Worm (Caenorhabditis elegans) whole organism, L4 larva: ENCODE measurements around the gene D1025.10.
"Not testable (repeated sequence)": the region's sequence is repeated elsewhere in the genome, so short reads cannot be mapped to it uniquely, and the experiment has no call there.

ENCODE experiments used
- D1046.2 ChIP-seq: fragments of 200-800 bp; sonication (Bioruptor generic); IDR thresholded peaks from 2 replicates; pipeline ENCODE4 v1.3.6; 2022; ENCODE audit warnings: missing genetic modification characterization, missing compliant biosample characterization
- F26F4.8 ChIP-seq: fragments of 200-800 bp; sonication (Bioruptor generic); conservative IDR thresholded peaks from 2 replicates; pipeline ENCODE4 v1.3.6; 2022; ENCODE audit warnings: missing genetic modification characterization, missing compliant biosample characterization
- F37D6.2 ChIP-seq: sonication (generic microtip); optimal IDR thresholded peaks from 2 replicates; lab custom pipeline; 2016; ENCODE audit warnings: mild to moderate bottlenecking, missing genetic modification characterization, missing compliant biosample characterization
- F44E2.7 ChIP-seq: fragments of 200-800 bp; sonication (Bioruptor generic); IDR thresholded peaks from 2 replicates; pipeline ENCODE4 v2.1.2; 2022; ENCODE audit warnings: missing genetic modification characterization, missing compliant biosample characterization
- F49E8.2 ChIP-seq: sonication (generic microtip); optimal IDR thresholded peaks from 2 replicates; lab custom pipeline; 2016; ENCODE audit warnings: missing compliant biosample characterization, mild to moderate bottlenecking, missing genetic modification characterization, borderline replicate concordance
- R02D3.7 ChIP-seq: fragments of 150-350 bp; sonication (generic microtip); optimal IDR thresholded peaks from 3 replicates; lab custom pipeline; 2014; ENCODE audit warnings: missing biosample characterization, missing genetic modification characterization
- T26A8.4 ChIP-seq: fragments of 200-800 bp; sonication (Bioruptor generic); IDR thresholded peaks from 2 replicates; pipeline ENCODE4 v1.3.6; 2022; ENCODE audit warnings: missing genetic modification characterization, missing compliant biosample characterization
- Y105C5A.15 ChIP-seq: fragments of 200-800 bp; sonication (Bioruptor generic); IDR thresholded peaks from 2 replicates; pipeline ENCODE4 v1.3.6; 2022; ENCODE audit warnings: missing genetic modification characterization, missing compliant biosample characterization
- Y48G9A.11 ChIP-seq: fragments of 200-800 bp; sonication (Bioruptor generic); IDR thresholded peaks from 2 replicates; pipeline ENCODE4 v1.3.6; 2022; ENCODE audit warnings: missing genetic modification reagents, missing genetic modification characterization, missing compliant biosample characterization
- Y5F2A.4 ChIP-seq: fragments of 200-800 bp; sonication (Bioruptor generic); optimal IDR thresholded peaks from 2 replicates; lab custom pipeline; 2018; ENCODE audit warnings: mild to moderate bottlenecking, missing genetic modification characterization, missing compliant biosample characterization
- Y75B8A.6 ChIP-seq: fragments of 200-800 bp; sonication (Bioruptor generic); IDR thresholded peaks from 2 replicates; pipeline ENCODE4 v1.3.6; 2022; ENCODE audit warnings: missing genetic modification reagents, missing genetic modification characterization, missing compliant biosample characterization
- arid-1 ChIP-seq: fragments of 200-800 bp; sonication (Bioruptor generic); conservative IDR thresholded peaks from 2 replicates; pipeline ENCODE4 v1.3.6; 2022; ENCODE audit warnings: missing genetic modification reagents, missing genetic modification characterization, missing compliant biosample characterization
- ceh-20 ChIP-seq: fragments of 200-800 bp; sonication (Bioruptor generic); IDR thresholded peaks from 2 replicates; pipeline ENCODE4 v1.3.6; 2022; ENCODE audit warnings: missing genetic modification reagents, missing genetic modification characterization, missing compliant biosample characterization
- ceh-28 ChIP-seq: fragments of 150-350 bp; optimal IDR thresholded peaks from 2 replicates; lab custom pipeline; 2014; ENCODE audit warnings: missing biosample characterization, missing genetic modification reagents, missing genetic modification characterization
- ceh-44 ChIP-seq: fragments of 200-800 bp; sonication (Bioruptor generic); IDR thresholded peaks from 2 replicates; pipeline ENCODE4 v1.3.6; 2022; ENCODE audit warnings: missing genetic modification reagents, missing genetic modification characterization, missing compliant biosample characterization
- ctbp-1 ChIP-seq: fragments of 200-800 bp; sonication (Bioruptor generic); IDR thresholded peaks from 2 replicates; pipeline ENCODE4 v1.3.6; 2022; ENCODE audit warnings: missing genetic modification reagents, missing genetic modification characterization, missing compliant biosample characterization
- daf-12 ChIP-seq: fragments of 150-350 bp; optimal IDR thresholded peaks from 2 replicates; lab custom pipeline; 2014; ENCODE audit warnings: missing biosample characterization, missing genetic modification reagents, missing genetic modification characterization
- daf-16 ChIP-seq, 3 experiments: sonication (generic microtip); optimal IDR thresholded peaks; 2 replicates each; lab custom pipeline; 2016 to 2017; ENCODE audit warnings: missing genetic modification characterization in 3 of 3, missing genetic modification reagents in 3 of 3, mild to moderate bottlenecking in 2 of 3, missing compliant biosample characterization in 2 of 3, missing biosample characterization in 1 of 3, moderate library complexity in 1 of 3
- dmd-6 ChIP-seq: fragments of 200-800 bp; sonication (Bioruptor generic); IDR thresholded peaks from 2 replicates; pipeline ENCODE4 v1.3.6; 2022; ENCODE audit warnings: missing genetic modification reagents, missing genetic modification characterization, missing compliant biosample characterization
- dmd-8 ChIP-seq: fragments of 200-800 bp; sonication (Bioruptor generic); IDR thresholded peaks from 2 replicates; pipeline ENCODE4 v1.3.6; 2022; ENCODE audit warnings: missing genetic modification characterization, missing compliant biosample characterization
- dmd-9 ChIP-seq: fragments of 200-800 bp; sonication (Bioruptor generic); IDR thresholded peaks from 2 replicates; pipeline ENCODE4 v1.3.6; 2022; ENCODE audit warnings: missing genetic modification reagents, missing genetic modification characterization, missing compliant biosample characterization
- fkh-10 ChIP-seq: fragments of 150-350 bp; optimal IDR thresholded peaks from 2 replicates; lab custom pipeline; 2014; ENCODE audit warnings: missing biosample characterization, missing genetic modification reagents, missing genetic modification characterization
- fos-1 ChIP-seq: fragments of 150-350 bp; optimal IDR thresholded peaks from 2 replicates; lab custom pipeline; 2014; ENCODE audit warnings: missing biosample characterization, missing genetic modification characterization
- hif-1 ChIP-seq, 2 experiments: sonication (generic microtip); optimal IDR thresholded peaks; 2 replicates each; lab custom pipeline; 2016 to 2017; ENCODE audit warnings: missing compliant biosample characterization in 2 of 2, missing genetic modification characterization in 2 of 2, missing genetic modification reagents in 2 of 2, missing genotype in 2 of 2, mild to moderate bottlenecking in 1 of 2
- hlh-30 ChIP-seq: sonication (generic microtip); optimal IDR thresholded peaks from 2 replicates; lab custom pipeline; 2017; ENCODE audit warnings: antibody characterized with exemption, mild to moderate bottlenecking, missing genetic modification characterization, missing compliant biosample characterization; ENCODE audit not compliant: insufficient read depth
- lin-1 ChIP-seq: fragments of 200-800 bp; sonication (Bioruptor generic); IDR thresholded peaks from 2 replicates; pipeline ENCODE4 v1.3.6; 2022; ENCODE audit warnings: missing genetic modification reagents, missing genetic modification characterization, missing compliant biosample characterization
- lin-38 ChIP-seq: fragments of 200-800 bp; sonication (Bioruptor generic); IDR thresholded peaks from 2 replicates; pipeline ENCODE4 v1.3.6; 2022; ENCODE audit warnings: missing genetic modification reagents, missing genetic modification characterization, missing compliant biosample characterization
- madf-5 ChIP-seq, 2 experiments: fragments of 200-800 bp; sonication (Bioruptor generic); IDR thresholded peaks; 2 replicates each; pipeline ENCODE4 v1.3.6; 2022; ENCODE audit warnings: missing compliant biosample characterization in 2 of 2, missing genetic modification characterization in 2 of 2
- mxl-3 ChIP-seq: fragments of 200-800 bp; sonication (Bioruptor generic); optimal IDR thresholded peaks from 2 replicates; lab custom pipeline; 2018; ENCODE audit warnings: mild to moderate bottlenecking, missing genetic modification characterization, missing compliant biosample characterization
- nhr-102 ChIP-seq: sonication (generic microtip); optimal IDR thresholded peaks from 2 replicates; lab custom pipeline; 2016; ENCODE audit warnings: mild to moderate bottlenecking, missing genetic modification characterization, moderate library complexity, missing compliant biosample characterization
- nhr-11 ChIP-seq: fragments of 150-350 bp; optimal IDR thresholded peaks from 2 replicates; lab custom pipeline; 2014; ENCODE audit warnings: missing biosample characterization, missing genetic modification characterization
- nhr-25 ChIP-seq: sonication (generic microtip); optimal IDR thresholded peaks from 2 replicates; lab custom pipeline; 2017; ENCODE audit warnings: missing genetic modification characterization, mild to moderate bottlenecking, missing compliant biosample characterization, antibody characterized with exemption, moderate library complexity, borderline replicate concordance; ENCODE audit not compliant: insufficient read depth
- nhr-41 ChIP-seq: fragments of 200-800 bp; sonication (Bioruptor generic); IDR thresholded peaks from 2 replicates; pipeline ENCODE4 v1.3.6; 2022; ENCODE audit warnings: missing genetic modification reagents, missing genetic modification characterization, missing compliant biosample characterization
- nhr-42 ChIP-seq: fragments of 200-800 bp; sonication (Bioruptor generic); IDR thresholded peaks from 2 replicates; pipeline ENCODE4 v1.3.6; 2022; ENCODE audit warnings: missing genetic modification characterization, missing compliant biosample characterization
- nhr-76 ChIP-seq: fragments of 150-350 bp; optimal IDR thresholded peaks from 2 replicates; lab custom pipeline; 2014; ENCODE audit warnings: missing biosample characterization, missing genetic modification characterization
- nhr-77 ChIP-seq: fragments of 150-350 bp; optimal IDR thresholded peaks from 2 replicates; lab custom pipeline; 2014; ENCODE audit warnings: missing biosample characterization, missing genetic modification characterization
- rbr-2 ChIP-seq: sonication (generic microtip); optimal IDR thresholded peaks from 2 replicates; lab custom pipeline; 2016; ENCODE audit warnings: missing genotype, missing genetic modification characterization, missing compliant biosample characterization
- set-16 ChIP-seq: fragments of 200-800 bp; sonication (Bioruptor generic); IDR thresholded peaks from 2 replicates; pipeline ENCODE4 v1.3.6; 2022; ENCODE audit warnings: missing genetic modification reagents, missing genetic modification characterization, missing compliant biosample characterization
- spr-1 ChIP-seq: sonication (generic microtip); optimal IDR thresholded peaks from 2 replicates; lab custom pipeline; 2016; ENCODE audit warnings: mild to moderate bottlenecking, missing genetic modification characterization, missing compliant biosample characterization
- tra-1 ChIP-seq: fragments of 200-800 bp; sonication (Bioruptor generic); IDR thresholded peaks from 2 replicates; pipeline ENCODE4 v1.3.6; 2022; ENCODE audit warnings: missing genetic modification reagents, missing genetic modification characterization, missing compliant biosample characterization
- unc-130 ChIP-seq: sonication (generic microtip); optimal IDR thresholded peaks from 2 replicates; lab custom pipeline; 2016; ENCODE audit warnings: missing genetic modification reagents, missing genetic modification characterization, missing compliant biosample characterization
- zfp-3 ChIP-seq: fragments of 200-800 bp; sonication (Bioruptor generic); conservative IDR thresholded peaks from 2 replicates; pipeline ENCODE4 v1.3.6; 2022; ENCODE audit warnings: missing genetic modification reagents, missing genetic modification characterization, missing compliant biosample characterization

Gene D1025.10

DNA sequence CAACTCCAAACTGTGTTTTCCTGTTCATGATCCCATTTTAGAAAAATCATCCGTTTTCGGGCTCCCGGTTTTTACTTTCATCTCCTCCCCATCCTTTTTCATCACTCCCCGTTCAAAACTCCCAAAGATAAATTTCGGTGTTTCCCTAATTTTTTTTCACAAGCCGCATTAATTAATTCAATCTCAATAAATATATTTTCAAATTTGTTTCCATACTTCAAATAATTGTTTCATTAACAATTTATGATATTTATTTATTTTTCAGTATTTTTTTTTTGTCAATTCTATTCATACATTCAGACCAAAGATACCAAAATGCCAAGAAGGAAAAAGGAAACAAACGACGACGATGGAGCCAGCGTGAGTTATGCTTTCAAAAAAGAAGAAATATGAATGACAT, 3.8 kb downstream of the D1025.10 start, which contains the start of gene D1025.1:
TSS of gene D1025.1 (plus strand) at position 301 of the 400 bp plus-strand sequence.
- no peak for TF ChIP-seq daf-12 (tag; lab: Kevin White, UChicago)
- no peak for TF ChIP-seq R02D3.7 (tag; lab: Kevin White, UChicago)
- no peak for TF ChIP-seq ceh-28 (tag; lab: Kevin White, UChicago)
- no peak for TF ChIP-seq unc-130 (GFP tag; lab: Kevin White, UChicago)
- no peak for TF ChIP-seq nhr-102 (tag; lab: Kevin White, UChicago)
- no peak for TF ChIP-seq D1046.2 (GFP tag; lab: Robert Waterston, UW)
- TF ChIP-seq rbr-2 (tag; lab: Kevin White, UChicago): no peak
- no peak for TF ChIP-seq set-16 (GFP tag; lab: Robert Waterston, UW)
- TF ChIP-seq spr-1 (tag; lab: Kevin White, UChicago): no peak
- TF ChIP-seq Y105C5A.15 (GFP tag; lab: Robert Waterston, UW): no peak
- no peak for TF ChIP-seq nhr-41 (GFP tag; lab: Robert Waterston, UW)
- no peak for TF ChIP-seq daf-16 (GFP tag; optimal IDR thresholded peaks at IDR 0.05; lab: Kevin White, UChicago)
- TF ChIP-seq daf-16 (tag; optimal IDR thresholded peaks at IDR 0.05; lab: Kevin White, UChicago): no peak
- no peak for TF ChIP-seq lin-1 (GFP tag; lab: Robert Waterston, UW)
- TF ChIP-seq ctbp-1 (GFP tag; lab: Robert Waterston, UW): no peak

DNA sequence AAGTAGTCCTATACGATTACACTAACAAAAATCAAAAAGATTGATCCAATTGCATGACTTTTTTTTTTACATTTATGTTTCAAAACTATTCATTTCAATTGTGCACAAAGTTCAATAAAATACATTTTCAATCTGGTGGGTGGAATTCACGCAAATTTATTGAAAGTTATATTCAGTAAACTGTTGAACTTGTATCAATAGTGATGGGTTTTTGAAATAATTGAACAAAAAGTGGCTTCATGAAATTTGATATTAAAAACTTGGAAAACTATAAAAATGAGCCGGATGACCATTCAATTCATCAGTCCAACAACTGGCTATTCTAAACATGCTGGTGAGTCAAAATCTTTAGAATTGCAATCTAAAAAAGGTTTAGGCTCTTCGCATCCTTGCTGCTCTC, 6.6 kb downstream of the D1025.10 start, which contains the start of gene nspc-16:
TSS of gene nspc-16 (plus strand) at position 301 of the 400 bp plus-strand sequence.
- TF ChIP-seq ceh-20 (GFP tag; lab: Robert Waterston, UW): no peak
- no peak for TF ChIP-seq zfp-3 (GFP tag; lab: Robert Waterston, UW)
- TF ChIP-seq tra-1 (GFP tag; lab: Robert Waterston, UW): no peak
- TF ChIP-seq ceh-44 (GFP tag; lab: Robert Waterston, UW): no peak
- no peak for TF ChIP-seq dmd-6 (GFP tag; lab: Robert Waterston, UW)
- TF ChIP-seq Y5F2A.4 (GFP tag; lab: Kevin White, UChicago): no peak
- TF ChIP-seq nhr-11 (tag; lab: Kevin White, UChicago): no peak
- TF ChIP-seq nhr-25 (tag; lab: Kevin White, UChicago): no peak
- TF ChIP-seq Y75B8A.6: no peak
- no peak for TF ChIP-seq F37D6.2
- TF ChIP-seq rbr-2 (tag; lab: Kevin White, UChicago): no peak
- TF ChIP-seq nhr-76 (tag; lab: Kevin White, UChicago): no peak
- no peak for TF ChIP-seq F44E2.7 (GFP tag; lab: Robert Waterston, UW)
- no peak for TF ChIP-seq nhr-42
- no peak for TF ChIP-seq nhr-77
- no peak for TF ChIP-seq arid-1 (GFP tag; lab: Robert Waterston, UW)
- TF ChIP-seq, all 104 proteins: peak for 0

- TF ChIP-seq F26F4.8, dmd-8, T26A8.4 (GFP tag; lab: Robert Waterston, UW): not testable (repeated sequence)
These were observed 8.3 kb downstream of the D1025.10 start, which contains the start of gene nspc-17 for ce11 chrX:14525081-14525324. nspc-17 (minus strand) TSS chrX:14525181.

DNA sequence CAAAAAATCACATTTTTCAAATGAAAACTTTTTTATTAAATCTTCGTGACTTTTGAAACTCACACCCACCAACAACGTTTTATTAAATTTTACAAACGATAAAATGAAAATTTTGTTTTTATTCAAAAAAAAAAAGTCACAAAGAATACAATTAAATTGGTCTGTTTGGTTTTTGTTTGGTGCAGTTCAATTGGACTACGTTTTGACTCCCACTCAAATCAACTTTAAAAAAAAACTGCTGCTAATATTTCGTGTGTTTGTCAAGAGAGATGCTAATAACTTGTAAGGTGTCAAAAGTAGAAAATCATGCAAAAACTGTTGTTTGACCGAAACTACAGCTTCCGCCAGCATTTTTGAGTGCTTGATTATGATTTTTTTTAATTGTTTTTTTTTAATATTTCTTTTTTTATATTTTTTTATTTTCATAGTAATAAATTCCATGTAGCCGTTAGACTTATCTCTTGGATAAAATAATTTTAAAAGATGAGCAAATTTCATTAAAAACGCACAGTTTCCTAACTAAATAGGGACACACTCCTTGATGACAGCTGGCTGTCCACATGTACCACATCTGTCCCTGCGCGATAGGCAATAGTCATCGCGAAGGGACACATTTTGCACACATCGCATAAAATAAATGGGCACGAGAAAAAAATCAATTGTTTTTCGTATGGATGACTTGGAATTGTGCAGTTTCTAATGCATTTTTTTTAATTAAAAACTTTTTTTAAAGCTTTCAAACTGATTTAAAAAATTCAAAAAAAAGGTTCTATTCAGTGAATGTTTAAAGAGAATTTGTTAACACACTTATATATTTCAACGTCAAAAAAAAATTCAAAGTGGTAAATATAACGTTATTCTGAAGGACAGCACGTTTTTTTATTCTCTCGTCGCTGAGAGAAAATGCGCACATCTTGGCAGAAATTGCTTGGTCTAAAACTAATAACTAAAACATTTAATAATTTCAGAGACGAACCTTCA, 9.0 kb downstream of the D1025.10 start:
- TF ChIP-seq D1046.2 (GFP tag; lab: Robert Waterston, UW): peak; percentile 95
- TF ChIP-seq daf-12 (tag; lab: Kevin White, UChicago): no peak
- TF ChIP-seq Y48G9A.11 (GFP tag; lab: Robert Waterston, UW): peak; percentile 63
- TF ChIP-seq tra-1 (GFP tag; lab: Robert Waterston, UW): peak; percentile 99
- TF ChIP-seq madf-5 (GFP tag; IDR thresholded peaks at IDR 0.05; lab: Robert Waterston, UW): peak; percentile 78 to 98
- TF ChIP-seq lin-38 (GFP tag; lab: Robert Waterston, UW): peak; percentile 91
- peak; percentile 48 for TF ChIP-seq F49E8.2 (tag; lab: Kevin White, UChicago)
- peak; percentile 93 for TF ChIP-seq dmd-9 (GFP tag; lab: Robert Waterston, UW)
- peak; percentile 80 for TF ChIP-seq nhr-76 (tag; lab: Kevin White, UChicago)
- TF ChIP-seq hlh-30 (tag; lab: Kevin White, UChicago): peak; percentile 96
- peak; percentile 96 for TF ChIP-seq fos-1 (tag; lab: Kevin White, UChicago)
- peak; percentile 98 for TF ChIP-seq fkh-10
- TF ChIP-seq F44E2.7 (GFP tag; lab: Robert Waterston, UW): no peak
- peak; percentile 90 for TF ChIP-seq mxl-3 (GFP tag; lab: Kevin White, UChicago)
- TF ChIP-seq hif-1 (tag; optimal IDR thresholded peaks at IDR 0.05; lab: Kevin White, UChicago): peak; percentile 78 to 91
- TF ChIP-seq nhr-41 (GFP tag; lab: Robert Waterston, UW): peak; percentile 73; the same call in 1 of the 2 replicates
- peak; percentile 98 for TF ChIP-seq spr-1 (tag; lab: Kevin White, UChicago)
